Worm (Caenorhabditis elegans): ENCODE data around the gene ubxn-2.

The ubxn-2 gene

DNA sequence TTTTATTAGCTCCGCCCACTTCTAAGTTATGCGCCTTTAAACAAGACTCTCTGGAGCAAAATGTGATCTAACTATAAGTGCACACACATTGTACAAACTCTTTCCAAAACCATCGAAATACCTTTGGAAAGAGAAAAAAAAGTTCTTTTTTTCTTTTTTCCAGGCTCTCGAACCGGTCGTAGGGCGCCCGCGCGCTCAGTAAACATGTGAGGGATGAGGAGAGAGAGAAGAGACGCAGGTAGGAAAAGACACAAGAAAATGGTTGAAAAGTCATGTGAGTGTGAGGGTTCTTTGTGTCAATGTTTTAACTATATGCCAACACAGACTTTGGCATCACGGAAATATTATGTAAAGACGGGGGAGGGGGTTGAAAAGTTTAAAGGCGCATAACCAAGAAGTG lies 48.9 kb upstream of the ubxn-2 start (continued):
- TF ChIP-seq C34B4.2 (tag; optimal IDR thresholded peaks at IDR 0.05) (no peak), zag-1 (tag; optimal IDR thresholded peaks at IDR 0.05) (no peak), lir-3 (tag; optimal IDR thresholded peaks at IDR 0.05; ENCODE audit: poor library complexity) (peak; percentile 62), hlh-4 (tag; optimal IDR thresholded peaks at IDR 0.05) (no peak), unc-130 (tag; optimal IDR thresholded peaks at IDR 0.05) (peak; percentile 37), lin-15B (tag; optimal IDR thresholded peaks at IDR 0.05) (no peak), unc-86 (tag; optimal IDR thresholded peaks at IDR 0.05) (peak; percentile 45), fos-1 (tag; optimal IDR thresholded peaks at IDR 0.05) (peak; percentile 72), elt-3 (tag; optimal IDR thresholded peaks at IDR 0.05) (peak in 2 of 6 experiments; percentile 55 to 56), pax-3 (tag; optimal IDR thresholded peaks at IDR 0.05) (peak; percentile 51), grh-1 (GFP tag; IDR thresholded peaks at IDR 0.05) (peak; percentile 95), sup-37 (GFP tag; optimal IDR thresholded peaks at IDR 0.05) (peak; percentile 45), snpc-4 (tag; optimal IDR thresholded peaks at IDR 0.05) (peak; percentile 9), C16A3.4 (tag; optimal IDR thresholded peaks at IDR 0.05) (peak; percentile 76), isw-1 (GFP tag; IDR thresholded peaks at IDR 0.05) (peak; percentile 55), hpl-2 (GFP tag; optimal IDR thresholded peaks at IDR 0.05) (peak; percentile 65), rnt-1 (tag; optimal IDR thresholded peaks at IDR 0.05) (peak; percentile 90), jun-1 (tag; optimal IDR thresholded peaks at IDR 0.05) (peak; percentile 76), efl-1 (optimal IDR thresholded peaks at IDR 0.05) (peak; percentile 69 to 71), efl-1 (GFP tag; optimal IDR thresholded peaks at IDR 0.05 in 1 of 2) (peak; percentile 62 to 96), lsy-2 (tag; optimal IDR thresholded peaks at IDR 0.05) (peak; percentile 79 to 84), elt-2 (tag; optimal IDR thresholded peaks at IDR 0.05) (peak; percentile 16), aly-2 (tag; optimal IDR thresholded peaks at IDR 0.05) (no peak), nhr-77 (tag; optimal IDR thresholded peaks at IDR 0.05) (peak; percentile 58), fkh-10 (GFP tag; optimal IDR thresholded peaks at IDR 0.05) (no peak), mep-1 (tag; optimal IDR thresholded peaks at IDR 0.05) (peak; percentile 94), sox-4 (tag; optimal IDR thresholded peaks at IDR 0.05) (no peak), nhr-47 (tag; optimal IDR thresholded peaks at IDR 0.05) (peak; percentile 81), nhr-19 (GFP tag; conservative IDR thresholded peaks at IDR 0.05) (peak; percentile 92), xbp-1 (tag; optimal IDR thresholded peaks at IDR 0.05) (peak; percentile 63), pqm-1 (tag; optimal IDR thresholded peaks at IDR 0.05) (no peak), lin-35 (GFP tag; optimal IDR thresholded peaks at IDR 0.05) (peak; percentile 75 to 88), blmp-1 (tag; optimal IDR thresholded peaks at IDR 0.05) (peak; percentile 74), ceh-8 (GFP tag; optimal IDR thresholded peaks at IDR 0.05) (peak; percentile 48), skn-1 (tag; optimal IDR thresholded peaks at IDR 0.05) (peak; percentile 91)

ce11 chrIV:2773382-2773979 lies 47.9 kb upstream of the ubxn-2 start:
- TF ChIP-seq ceh-82 (tag; optimal IDR thresholded peaks at IDR 0.05), result no peak
- no peak for TF ChIP-seq hlh-4 (tag; optimal IDR thresholded peaks at IDR 0.05)
- peak; percentile 76 for TF ChIP-seq nhr-85 (tag)
- peak; percentile 42 for TF ChIP-seq nhr-47 (tag; optimal IDR thresholded peaks at IDR 0.05)
- no peak for TF ChIP-seq pqm-1 (tag; optimal IDR thresholded peaks at IDR 0.05)
- TF ChIP-seq ama-1 (optimal IDR thresholded peaks at IDR 0.05), result peak; percentile 73
- TF ChIP-seq lin-14 (GFP tag; optimal IDR thresholded peaks at IDR 0.05), result peak; percentile 72
- TF ChIP-seq zag-1 (tag; optimal IDR thresholded peaks at IDR 0.05), result no peak
- no peak for TF ChIP-seq egl-13 (tag; optimal IDR thresholded peaks at IDR 0.05)
- TF ChIP-seq lin-35 (GFP tag; optimal IDR thresholded peaks at IDR 0.05), result peak in 1 of 2 experiments; percentile 39
- TF ChIP-seq nhr-77 (tag; optimal IDR thresholded peaks at IDR 0.05), result no peak
- peak; percentile 8 for TF ChIP-seq sup-37 (GFP tag; optimal IDR thresholded peaks at IDR 0.05)
- TF ChIP-seq rnt-1 (tag; optimal IDR thresholded peaks at IDR 0.05), result peak; percentile 22
- TF ChIP-seq lsy-2 (tag; optimal IDR thresholded peaks at IDR 0.05), result peak in 1 of 2 experiments; percentile 17
- peak; percentile 86 for TF ChIP-seq blmp-1 (tag; optimal IDR thresholded peaks at IDR 0.05)
- peak in 2 of 3 experiments; percentile 3 to 22 for TF ChIP-seq dpl-1 (GFP tag; optimal IDR thresholded peaks at IDR 0.05)
- TF ChIP-seq snu-23 (GFP tag; optimal IDR thresholded peaks at IDR 0.05), result peak; percentile 56
- peak; percentile 14 for TF ChIP-seq pag-3 (tag; optimal IDR thresholded peaks at IDR 0.05; ENCODE audit: borderline replicate concordance, insufficient read depth)
- peak; percentile 30 for TF ChIP-seq nhr-90 (tag; optimal IDR thresholded peaks at IDR 0.05; ENCODE audit: poor library complexity)
- no peak for TF ChIP-seq elt-2 (tag; optimal IDR thresholded peaks at IDR 0.05)
- TF ChIP-seq nhr-20 (tag; optimal IDR thresholded peaks at IDR 0.05), result peak; percentile 57
- peak; percentile 19 for TF ChIP-seq swsn-7 (tag; optimal IDR thresholded peaks at IDR 0.05)
- TF ChIP-seq isw-1 (GFP tag; IDR thresholded peaks at IDR 0.05), result no peak
- no peak for TF ChIP-seq unc-30 (tag; optimal IDR thresholded peaks at IDR 0.05)
- peak; percentile 30 for TF ChIP-seq tbx-2 (tag; optimal IDR thresholded peaks at IDR 0.05)
- peak in 2 of 6 experiments; percentile 23 to 64 for TF ChIP-seq elt-3 (tag; optimal IDR thresholded peaks at IDR 0.05)
- peak; percentile 75 for TF ChIP-seq mep-1 (tag; optimal IDR thresholded peaks at IDR 0.05)
- peak; percentile 12 for TF ChIP-seq nhr-19 (GFP tag; conservative IDR thresholded peaks at IDR 0.05)
- TF ChIP-seq aly-2 (tag; optimal IDR thresholded peaks at IDR 0.05), result no peak
- TF ChIP-seq sptf-1 (tag; optimal IDR thresholded peaks at IDR 0.05), result no peak
- TF ChIP-seq lir-3 (tag; optimal IDR thresholded peaks at IDR 0.05; ENCODE audit: poor library complexity), result no peak

Data from whole organism, L1 larva.